In genomic region chrV:13085917-13086552, ce11 we compare ENCODE assay signal across 3 worm cellular contexts.
TF ChIP-seq lines count a peak whose summit lies in the region.

No protein-coding gene starts in this region.

TF ChIP-seq in whole organism, L1 larva, 84 proteins besides CTCF, POLR2A, EP300 and RAD21 (continued from another document and continues in another):
- TF ChIP-seq nhr-47 (tag; optimal IDR thresholded peaks at IDR 0.05; lab: Kevin White, UChicago) (peak; percentile 73), dpl-1 (GFP tag; optimal IDR thresholded peaks at IDR 0.05; lab: Kevin White, UChicago) (peak in 2 of 3 experiments; percentile 22 to 38), fos-1 (tag; optimal IDR thresholded peaks at IDR 0.05; lab: Kevin White, UChicago) (peak; percentile 6), rnt-1 (tag; optimal IDR thresholded peaks at IDR 0.05; lab: Kevin White, UChicago) (peak; percentile 88), nhr-20 (tag; optimal IDR thresholded peaks at IDR 0.05; lab: Kevin White, UChicago) (peak; percentile 90), fkh-8 (tag; optimal IDR thresholded peaks at IDR 0.05; lab: Kevin White, UChicago) (peak; percentile 71), C16A3.4 (tag; optimal IDR thresholded peaks at IDR 0.05; lab: Kevin White, UChicago) (peak; percentile 51), jun-1 (tag; optimal IDR thresholded peaks at IDR 0.05; lab: Kevin White, UChicago) (peak; percentile 64), mep-1 (tag; optimal IDR thresholded peaks at IDR 0.05; lab: Kevin White, UChicago) (peak; percentile 50), ceh-90 (tag; optimal IDR thresholded peaks at IDR 0.05; lab: Kevin White, UChicago) (no peak), lsy-2 (tag; optimal IDR thresholded peaks at IDR 0.05; lab: Kevin White, UChicago) (peak; percentile 66 to 68), nhr-85 (tag; lab: Kevin White, UChicago) (peak; percentile 85), hlh-17 (GFP tag; optimal IDR thresholded peaks at IDR 0.05; lab: Kevin White, UChicago; ENCODE audit: borderline replicate concordance) (no peak), unc-98 (GFP tag; IDR thresholded peaks at IDR 0.05; lab: Robert Waterston, UW) (no peak), tbx-2 (tag; optimal IDR thresholded peaks at IDR 0.05; lab: Kevin White, UChicago) (peak; percentile 70), mdl-1 (tag; optimal IDR thresholded peaks at IDR 0.05; lab: Kevin White, UChicago) (peak in 1 of 2 experiments; percentile 40), ztf-11 (tag; optimal IDR thresholded peaks at IDR 0.05; lab: Kevin White, UChicago) (peak in 1 of 2 experiments; percentile 46), F16B12.6 (tag; optimal IDR thresholded peaks at IDR 0.05; lab: Kevin White, UChicago) (no peak), zag-1 (tag; optimal IDR thresholded peaks at IDR 0.05; lab: Kevin White, UChicago) (no peak), elt-3 (tag; optimal IDR thresholded peaks at IDR 0.05; lab: Kevin White, UChicago) (peak in 1 of 6 experiments; percentile 32), pag-3 (tag; optimal IDR thresholded peaks at IDR 0.05; lab: Kevin White, UChicago; ENCODE audit: borderline replicate concordance, insufficient read depth) (peak; percentile 65), unc-130 (tag; optimal IDR thresholded peaks at IDR 0.05; lab: Kevin White, UChicago) (peak; percentile 71), Y116A8C.19 (tag; optimal IDR thresholded peaks at IDR 0.05; lab: Kevin White, UChicago; ENCODE audit: borderline replicate concordance) (no peak), aly-2 (tag; optimal IDR thresholded peaks at IDR 0.05; lab: Kevin White, UChicago) (no peak), unc-86 (tag; optimal IDR thresholded peaks at IDR 0.05; lab: Kevin White, UChicago) (peak; percentile 48), zip-4 (GFP tag; optimal IDR thresholded peaks at IDR 0.05; lab: Kevin White, UChicago) (peak; percentile 46), efl-3 (GFP tag; optimal IDR thresholded peaks at IDR 0.05; lab: Kevin White, UChicago) (no peak), efl-1 (optimal IDR thresholded peaks at IDR 0.05; lab: Kevin White, UChicago) (peak; percentile 44 to 52), efl-1 (GFP tag; optimal IDR thresholded peaks at IDR 0.05 in 1 of 2; lab: Kevin White, UChicago) (peak; percentile 29 to 92), ceh-88 (GFP tag; IDR thresholded peaks at IDR 0.05; lab: Robert Waterston, UW) (0 out of 2 replicates have a peak, but pooled peaks have one; percentile 29), aha-1 (tag; optimal IDR thresholded peaks at IDR 0.05; lab: Kevin White, UChicago) (no peak), snu-23 (GFP tag; optimal IDR thresholded peaks at IDR 0.05; lab: Kevin White, UChicago) (peak; percentile 85), nhr-11 (tag; optimal IDR thresholded peaks at IDR 0.05; lab: Kevin White, UChicago) (peak; percentile 28), swsn-7 (tag; optimal IDR thresholded peaks at IDR 0.05; lab: Kevin White, UChicago) (peak; percentile 78), nhr-12 (tag; optimal IDR thresholded peaks at IDR 0.05; lab: Kevin White, UChicago) (no peak), nhr-71 (tag; optimal IDR thresholded peaks at IDR 0.05; lab: Kevin White, UChicago) (peak; percentile 93), mef-2 (tag; optimal IDR thresholded peaks at IDR 0.05; lab: Kevin White, UChicago) (peak; percentile 77), lin-14 (GFP tag; optimal IDR thresholded peaks at IDR 0.05; lab: Kevin White, UChicago) (peak; percentile 90), nhr-84 (tag; optimal IDR thresholded peaks at IDR 0.05; lab: Kevin White, UChicago) (no peak), lin-13 (GFP tag; optimal IDR thresholded peaks at IDR 0.05; lab: Kevin White, UChicago) (peak; percentile 65), lin-39 (tag; optimal IDR thresholded peaks at IDR 0.05; lab: Kevin White, UChicago) (peak; percentile 29), ceh-63 (GFP tag; optimal IDR thresholded peaks at IDR 0.05; lab: Kevin White, UChicago) (no peak), pqm-1 (tag; optimal IDR thresholded peaks at IDR 0.05; lab: Kevin White, UChicago) (no peak)

TF ChIP-seq in whole organism, L3 larva, 47 proteins besides CTCF, POLR2A, EP300 and RAD21 (continued from another document):
- peak; percentile 29 for TF ChIP-seq nhr-25 (tag; optimal IDR thresholded peaks at IDR 0.05; lab: Kevin White, UChicago)
- peak; percentile 26 for TF ChIP-seq lsy-12 (tag; optimal IDR thresholded peaks at IDR 0.05; lab: Kevin White, UChicago)
- peak; percentile 37 for TF ChIP-seq pqm-1 (tag; optimal IDR thresholded peaks at IDR 0.05; lab: Kevin White, UChicago)
- peak; percentile 17 for TF ChIP-seq nhr-23 (tag; optimal IDR thresholded peaks at IDR 0.05; lab: Kevin White, UChicago)
- TF ChIP-seq mml-1 (tag; optimal IDR thresholded peaks at IDR 0.05; lab: Kevin White, UChicago) = no peak
- TF ChIP-seq ceh-28 (tag; optimal IDR thresholded peaks at IDR 0.05; lab: Kevin White, UChicago) = peak; percentile 24
- no peak for TF ChIP-seq zag-1 (tag; optimal IDR thresholded peaks at IDR 0.05; lab: Kevin White, UChicago)
- no peak for TF ChIP-seq daf-12 (tag; optimal IDR thresholded peaks at IDR 0.05; lab: Kevin White, UChicago)
- TF ChIP-seq fkh-2 (tag; optimal IDR thresholded peaks at IDR 0.05; lab: Kevin White, UChicago) = no peak
- no peak for TF ChIP-seq ceh-16 (tag; optimal IDR thresholded peaks at IDR 0.05; lab: Kevin White, UChicago)
- TF ChIP-seq jun-1 (tag; optimal IDR thresholded peaks at IDR 0.05; lab: Kevin White, UChicago) = no peak
- peak; percentile 4 for TF ChIP-seq elt-1 (tag; optimal IDR thresholded peaks at IDR 0.05; lab: Kevin White, UChicago)
- TF ChIP-seq pha-4 (tag; optimal IDR thresholded peaks at IDR 0.05; lab: Kevin White, UChicago) = peak; percentile 71
- TF ChIP-seq unc-62 (GFP tag; optimal IDR thresholded peaks at IDR 0.05; lab: Kevin White, UChicago) = peak; percentile 93
- TF ChIP-seq skn-1 (tag; optimal IDR thresholded peaks at IDR 0.05; lab: Kevin White, UChicago) = peak; percentile 4
- peak; percentile 48 for TF ChIP-seq lin-15B (tag; optimal IDR thresholded peaks at IDR 0.05; lab: Kevin White, UChicago)
- TF ChIP-seq nhr-237 (tag; optimal IDR thresholded peaks at IDR 0.05; lab: Kevin White, UChicago) = no peak
- TF ChIP-seq ceh-82 (tag; optimal IDR thresholded peaks at IDR 0.05; lab: Kevin White, UChicago) = peak; percentile 2
- TF ChIP-seq ztf-4 (tag; optimal IDR thresholded peaks at IDR 0.05; lab: Kevin White, UChicago) = no peak
- TF ChIP-seq hmg-11 (tag; optimal IDR thresholded peaks at IDR 0.05; lab: Kevin White, UChicago) = peak; percentile 90
- TF ChIP-seq nhr-76 (tag; optimal IDR thresholded peaks at IDR 0.05; lab: Kevin White, UChicago) = no peak
- no peak for TF ChIP-seq nhr-67 (tag; optimal IDR thresholded peaks at IDR 0.05; lab: Kevin White, UChicago)
- peak; percentile 23 for TF ChIP-seq tbx-2 (tag; optimal IDR thresholded peaks at IDR 0.05; lab: Kevin White, UChicago)
- TF ChIP-seq fkh-10 (GFP tag; optimal IDR thresholded peaks at IDR 0.05; lab: Kevin White, UChicago) = no peak
- no peak for TF ChIP-seq egl-27 (tag; optimal IDR thresholded peaks at IDR 0.05; lab: Kevin White, UChicago)
- TF ChIP-seq elt-2 (tag; optimal IDR thresholded peaks at IDR 0.05; lab: Kevin White, UChicago) = peak; percentile 67
- TF ChIP-seq snpc-4 (tag; optimal IDR thresholded peaks at IDR 0.05; lab: Kevin White, UChicago) = peak; percentile 61
- TF ChIP-seq nhr-11 (tag; optimal IDR thresholded peaks at IDR 0.05; lab: Kevin White, UChicago) = no peak

TF ChIP-seq in whole organism, young adult, 124 proteins besides CTCF, POLR2A, EP300 and RAD21 (continued from another document):
- no peak for TF ChIP-seq F22D6.2 (tag; optimal IDR thresholded peaks at IDR 0.05; lab: Kevin White, UChicago)
- no peak for TF ChIP-seq F23B12.7 (tag; optimal IDR thresholded peaks at IDR 0.05; lab: Kevin White, UChicago; ENCODE audit: insufficient read depth)
- TF ChIP-seq hmg-1.2 (GFP tag; IDR thresholded peaks at IDR 0.05; lab: Robert Waterston, UW) = peak; percentile 60; the same call in 1 of the 2 replicates
- no peak for TF ChIP-seq unc-130 (GFP tag; optimal IDR thresholded peaks at IDR 0.05; lab: Kevin White, UChicago)
- no peak for TF ChIP-seq chd-7 (tag; optimal IDR thresholded peaks at IDR 0.05; lab: Kevin White, UChicago)
- TF ChIP-seq T26A5.8 (tag; optimal IDR thresholded peaks at IDR 0.05; lab: Kevin White, UChicago) = no peak
- TF ChIP-seq F33H1.4 (GFP tag; IDR thresholded peaks at IDR 0.05; lab: Robert Waterston, UW) = no peak
- no peak for TF ChIP-seq snpc-4 (GFP tag; optimal IDR thresholded peaks at IDR 0.05; lab: Kevin White, UChicago)
- peak in 2 of 4 experiments; percentile 27 to 56 for TF ChIP-seq snpc-4 (tag; optimal IDR thresholded peaks at IDR 0.05; lab: Kevin White, UChicago)
- TF ChIP-seq tlf-1 (GFP tag; optimal IDR thresholded peaks at IDR 0.05; lab: Kevin White, UChicago) = peak; percentile 56
- no peak for TF ChIP-seq aptf-2 (GFP tag; conservative IDR thresholded peaks at IDR 0.05; lab: Robert Waterston, UW)
- TF ChIP-seq ccch-3 (GFP tag; optimal IDR thresholded peaks at IDR 0.05; lab: Kevin White, UChicago) = no peak
- TF ChIP-seq tbp1 (GFP tag; optimal IDR thresholded peaks at IDR 0.05; lab: Kevin White, UChicago) = peak; percentile 36
- no peak for TF ChIP-seq snpc-1.1 (tag; optimal IDR thresholded peaks at IDR 0.05; lab: Kevin White, UChicago; ENCODE audit: insufficient read depth)
- TF ChIP-seq madf-6 (GFP tag; IDR thresholded peaks at IDR 0.05; lab: Robert Waterston, UW) = no peak
- TF ChIP-seq unc-62 (GFP tag; optimal IDR thresholded peaks at IDR 0.05; lab: Kevin White, UChicago) = peak; percentile 54
- TF ChIP-seq madf-8 (GFP tag; conservative IDR thresholded peaks at IDR 0.05; lab: Robert Waterston, UW) = no peak
- TF ChIP-seq nhr-80 (tag; optimal IDR thresholded peaks at IDR 0.05; lab: Kevin White, UChicago) = peak; percentile 42
- TF ChIP-seq die-1 (tag; optimal IDR thresholded peaks at IDR 0.05; lab: Kevin White, UChicago) = peak; percentile 15
- no peak for TF ChIP-seq sptf-2 (GFP tag; optimal IDR thresholded peaks at IDR 0.05; lab: Kevin White, UChicago)
